Fruit fly (Drosophila melanogaster): ENCODE results near the gene CG5078.

CG5078 gene

dm6 chr3L:20556371-20556770, 50.5 kb downstream of the CG5078 start (continued):
- TF ChIP-seq CG10631 (GFP tag; optimal IDR thresholded peaks at IDR 0.05) = peak; percentile 59
- peak; percentile 12 for TF ChIP-seq CG9139 (GFP tag; optimal IDR thresholded peaks at IDR 0.05)
- no peak for TF ChIP-seq fd85E (GFP tag; optimal IDR thresholded peaks at IDR 0.05)
- TF ChIP-seq net (GFP tag; optimal IDR thresholded peaks at IDR 0.05) = peak; percentile 64
- TF ChIP-seq CG11902 (GFP tag; optimal IDR thresholded peaks at IDR 0.05) = peak; percentile 77
- TF ChIP-seq fd59A (GFP tag; optimal IDR thresholded peaks at IDR 0.05) = peak; percentile 67
- TF ChIP-seq dsx (GFP tag; optimal IDR thresholded peaks at IDR 0.05; ENCODE audit: poor library complexity, severe bottlenecking) = peak; percentile 71
- peak; percentile 82 for TF ChIP-seq CG8632 (GFP tag; optimal IDR thresholded peaks at IDR 0.05)
- peak; percentile 79 for TF ChIP-seq acj6 (GFP tag; optimal IDR thresholded peaks at IDR 0.05)
- TF ChIP-seq CG6792 (GFP tag; optimal IDR thresholded peaks at IDR 0.05) = peak; percentile 82
- peak; percentile 14 for TF ChIP-seq Eip93F (GFP tag; optimal IDR thresholded peaks at IDR 0.05)
- peak; percentile 70 for TF ChIP-seq CG1621 (tag; optimal IDR thresholded peaks at IDR 0.05)
- no peak for TF ChIP-seq Gug (GFP tag; IDR thresholded peaks at IDR 0.05)
- peak; percentile 9 for TF ChIP-seq Lpt (GFP tag; optimal IDR thresholded peaks at IDR 0.05)
- TF ChIP-seq Blimp-1 (GFP tag; optimal IDR thresholded peaks at IDR 0.05) = peak; percentile 42
- TF ChIP-seq CG34406 (GFP tag; optimal IDR thresholded peaks at IDR 0.05) = peak; percentile 83
- TF ChIP-seq CG15336 (GFP tag; IDR thresholded peaks at IDR 0.05) = peak; percentile 30; the same call in 1 of the 2 replicates
- TF ChIP-seq achi (GFP tag; optimal IDR thresholded peaks at IDR 0.05) = peak; percentile 68
- peak; percentile 57 for TF ChIP-seq CG6808 (GFP tag; optimal IDR thresholded peaks at IDR 0.05)
- no peak for TF ChIP-seq CG8119 (GFP tag; IDR thresholded peaks at IDR 0.05)
- TF ChIP-seq CG6163 (GFP tag; IDR thresholded peaks at IDR 0.05) = peak; percentile 66; the same call in 2 of the 3 replicates
- TF ChIP-seq lz (GFP tag; optimal IDR thresholded peaks at IDR 0.05) = peak; percentile 90
- TF ChIP-seq esn (GFP tag; optimal IDR thresholded peaks at IDR 0.05) = peak; percentile 89
- peak; percentile 80 for TF ChIP-seq pdm3 (GFP tag; optimal IDR thresholded peaks at IDR 0.05)
- peak; percentile 32 for TF ChIP-seq Hr4 (GFP tag; optimal IDR thresholded peaks at IDR 0.05)
- TF ChIP-seq svp (GFP tag) = peak; percentile 92
- peak; percentile 80 for TF ChIP-seq Sox15 (GFP tag; optimal IDR thresholded peaks at IDR 0.05)
- TF ChIP-seq Hr39 (GFP tag; optimal IDR thresholded peaks at IDR 0.05) = peak; percentile 91
- peak; percentile 83 for TF ChIP-seq CG3919 (GFP tag; optimal IDR thresholded peaks at IDR 0.05)
